Worm (Caenorhabditis elegans) whole organism, L2 larva: Measurements from ENCODE around the gene sod-4.
A peak's percentile ranks its signal among the peaks of the same experiment; 100 is the strongest.

Experiments
- C34F6.9 ChIP-seq: fragments of 150-350 bp; optimal IDR thresholded peaks from 2 replicates; lab custom pipeline; 2014; ENCODE audit warnings: missing biosample characterization, missing genetic modification characterization
- F13H6.1 ChIP-seq: sonication (generic microtip); optimal IDR thresholded peaks from 2 replicates; lab custom pipeline; 2016; ENCODE audit warnings: missing genetic modification characterization, missing compliant biosample characterization
- Y55F3AM.14 ChIP-seq: fragments of 200-800 bp; sonication (Bioruptor generic); optimal IDR thresholded peaks from 2 replicates; lab custom pipeline; 2018; ENCODE audit warnings: mild to moderate bottlenecking, missing genetic modification characterization, missing compliant biosample characterization
- ZK546.5 ChIP-seq: sonication (generic microtip); optimal IDR thresholded peaks from 2 replicates; lab custom pipeline; 2017; ENCODE audit warnings: missing biosample characterization, missing genetic modification characterization
- alr-1 ChIP-seq: fragments of 150-350 bp; optimal IDR thresholded peaks from 2 replicates; lab custom pipeline; 2014; ENCODE audit warnings: missing biosample characterization, missing genetic modification characterization
- aly-2 ChIP-seq: fragments of 150-350 bp; optimal IDR thresholded peaks from 2 replicates; lab custom pipeline; 2014; ENCODE audit warnings: missing biosample characterization, missing genetic modification characterization
- blmp-1 ChIP-seq: sonication (generic microtip); optimal IDR thresholded peaks from 2 replicates; lab custom pipeline; 2017; ENCODE audit warnings: missing genetic modification characterization, mild to moderate bottlenecking, missing compliant biosample characterization, antibody characterized with exemption, moderate library complexity; ENCODE audit not compliant: insufficient read depth
- ceh-16 ChIP-seq: fragments of 150-350 bp; optimal IDR thresholded peaks from 2 replicates; lab custom pipeline; 2014; ENCODE audit warnings: missing biosample characterization, missing genetic modification characterization
- ceh-82 ChIP-seq: fragments of 150-350 bp; optimal IDR thresholded peaks from 2 replicates; lab custom pipeline; 2014; ENCODE audit warnings: missing biosample characterization, missing genetic modification characterization
- crh-2 ChIP-seq: sonication (generic microtip); optimal IDR thresholded peaks from 2 replicates; lab custom pipeline; 2017; ENCODE audit warnings: missing biosample characterization, missing genetic modification characterization
- dmd-4 ChIP-seq: sonication (generic microtip); optimal IDR thresholded peaks from 2 replicates; lab custom pipeline; 2017; ENCODE audit warnings: missing biosample characterization, missing genetic modification characterization
- elt-1 ChIP-seq: fragments of 150-350 bp; optimal IDR thresholded peaks from 2 replicates; lab custom pipeline; 2014; ENCODE audit warnings: missing biosample characterization, missing genetic modification characterization
- elt-3 ChIP-seq: sonication (generic microtip); optimal IDR thresholded peaks from 2 replicates; lab custom pipeline; 2017; ENCODE audit warnings: missing biosample characterization, missing genetic modification characterization
- fos-1 ChIP-seq: fragments of 150-350 bp; optimal IDR thresholded peaks from 2 replicates; lab custom pipeline; 2014; ENCODE audit warnings: missing biosample characterization, missing genetic modification characterization
- gmeb-1 ChIP-seq: fragments of 150-350 bp; optimal IDR thresholded peaks from 2 replicates; lab custom pipeline; 2014; ENCODE audit warnings: missing biosample characterization, missing genetic modification characterization
- lin-11 ChIP-seq: fragments of 150-350 bp; sonication (generic microtip); optimal IDR thresholded peaks from 2 replicates; lab custom pipeline; 2014; ENCODE audit warnings: missing biosample characterization, missing genetic modification characterization, inconsistent platforms, mixed read lengths
- mbf-1 ChIP-seq: sonication (generic microtip); optimal IDR thresholded peaks from 2 replicates; lab custom pipeline; 2017; ENCODE audit warnings: missing biosample characterization, missing genetic modification characterization
- mdl-1 ChIP-seq, 2 experiments: fragments of 150-350 bp in 1 of 2; sonication (generic microtip) in 1 of 2; optimal IDR thresholded peaks; 2 replicates each; lab custom pipeline; 2017; ENCODE audit warnings: missing biosample characterization in 2 of 2, missing genetic modification characterization in 2 of 2
- nhr-10 ChIP-seq: sonication (generic microtip); optimal IDR thresholded peaks from 2 replicates; lab custom pipeline; 2017; ENCODE audit warnings: missing biosample characterization, missing genetic modification characterization
- nhr-11 ChIP-seq: fragments of 150-350 bp; optimal IDR thresholded peaks from 2 replicates; lab custom pipeline; 2014; ENCODE audit warnings: missing biosample characterization, missing genetic modification characterization
- nhr-12 ChIP-seq: fragments of 150-350 bp; optimal IDR thresholded peaks from 2 replicates; lab custom pipeline; 2014; ENCODE audit warnings: missing biosample characterization, missing genetic modification characterization
- nhr-129 ChIP-seq: fragments of 150-350 bp; optimal IDR thresholded peaks from 2 replicates; lab custom pipeline; 2014; ENCODE audit warnings: missing biosample characterization, missing genetic modification characterization
- nhr-21 ChIP-seq: fragments of 150-350 bp; optimal IDR thresholded peaks from 2 replicates; lab custom pipeline; 2014; ENCODE audit warnings: missing biosample characterization, missing genetic modification characterization
- nhr-23 ChIP-seq: fragments of 150-350 bp; optimal IDR thresholded peaks from 2 replicates; lab custom pipeline; 2014; ENCODE audit warnings: missing biosample characterization, missing genetic modification reagents, missing genetic modification characterization
- nhr-237 ChIP-seq: fragments of 150-350 bp; optimal IDR thresholded peaks from 2 replicates; lab custom pipeline; 2014; ENCODE audit warnings: missing biosample characterization, missing genetic modification characterization
- nhr-77 ChIP-seq: fragments of 150-350 bp; optimal IDR thresholded peaks from 2 replicates; lab custom pipeline; 2014; ENCODE audit warnings: missing biosample characterization, missing genetic modification characterization
- peb-1 ChIP-seq: fragments of 150-350 bp; optimal IDR thresholded peaks from 2 replicates; lab custom pipeline; 2014; ENCODE audit warnings: missing biosample characterization, missing genetic modification characterization
- sem-4 ChIP-seq: fragments of 150-350 bp; optimal IDR thresholded peaks from 2 replicates; lab custom pipeline; 2014; ENCODE audit warnings: missing biosample characterization, missing genetic modification reagents, missing genetic modification characterization
- sma-3 ChIP-seq: sonication (generic microtip); optimal IDR thresholded peaks from 2 replicates; lab custom pipeline; 2016; ENCODE audit warnings: missing genetic modification reagents, missing genetic modification characterization, missing compliant biosample characterization
- snpc-4 ChIP-seq: fragments of 150-350 bp; optimal IDR thresholded peaks from 2 replicates; lab custom pipeline; 2014; ENCODE audit warnings: missing biosample characterization, missing genetic modification characterization
- unc-55 ChIP-seq: fragments of 150-350 bp; sonication (generic microtip); optimal IDR thresholded peaks from 3 replicates; lab custom pipeline; 2014; ENCODE audit warnings: missing biosample characterization, missing genetic modification reagents, missing genetic modification characterization
- ztf-1 ChIP-seq: fragments of 200-800 bp; sonication (Bioruptor generic); conservative IDR thresholded peaks from 2 replicates; pipeline ENCODE4 v1.3.6; 2022; ENCODE audit warnings: missing genetic modification characterization, missing compliant biosample characterization
- ztf-11 ChIP-seq: sonication (generic microtip); optimal IDR thresholded peaks from 2 replicates; lab custom pipeline; 2017; ENCODE audit warnings: missing biosample characterization, missing genetic modification characterization

The sod-4 gene

DNA sequence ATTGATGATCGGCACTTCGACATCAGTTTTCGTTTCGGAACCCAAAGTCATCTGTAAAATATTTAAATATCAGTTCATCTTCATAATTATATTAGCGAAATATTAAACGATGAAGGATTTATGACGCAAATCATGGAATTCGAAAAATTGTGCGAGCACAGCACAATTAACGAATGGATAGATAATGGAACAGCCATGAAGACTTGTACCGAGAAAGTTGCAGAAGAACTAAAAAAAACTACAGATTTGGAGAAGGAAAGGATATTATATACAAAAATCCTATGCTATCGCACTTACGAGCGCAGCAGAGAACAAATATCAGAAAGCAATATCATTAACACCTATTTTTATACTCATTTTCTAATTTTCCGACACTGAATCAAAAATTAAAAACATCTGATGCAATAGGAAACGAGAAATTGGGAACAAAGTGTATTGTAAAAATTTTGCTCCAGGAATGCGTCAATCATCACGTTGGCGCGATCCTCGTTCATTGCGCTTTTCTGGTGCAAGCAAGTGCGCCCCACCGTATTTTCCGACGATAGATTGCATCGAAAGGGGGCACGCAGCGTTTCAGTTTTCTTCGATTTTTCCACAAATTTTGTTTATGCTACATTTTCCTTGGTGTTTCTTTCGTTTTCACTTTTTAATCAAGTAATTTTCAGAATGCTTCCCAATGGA lies 21.4 kb upstream of the sod-4 start, which contains the start of the genes clu-1 and prp-40 (continued):
- TF ChIP-seq F13H6.1 (peak; percentile 91), mbf-1 (tag; lab: Kevin White, UChicago) (no peak), sem-4 (peak; percentile 67), unc-55 (GFP tag; lab: Kevin White, UChicago) (peak; percentile 94), sma-3 (GFP tag; lab: Kevin White, UChicago) (peak; percentile 89)

DNA sequence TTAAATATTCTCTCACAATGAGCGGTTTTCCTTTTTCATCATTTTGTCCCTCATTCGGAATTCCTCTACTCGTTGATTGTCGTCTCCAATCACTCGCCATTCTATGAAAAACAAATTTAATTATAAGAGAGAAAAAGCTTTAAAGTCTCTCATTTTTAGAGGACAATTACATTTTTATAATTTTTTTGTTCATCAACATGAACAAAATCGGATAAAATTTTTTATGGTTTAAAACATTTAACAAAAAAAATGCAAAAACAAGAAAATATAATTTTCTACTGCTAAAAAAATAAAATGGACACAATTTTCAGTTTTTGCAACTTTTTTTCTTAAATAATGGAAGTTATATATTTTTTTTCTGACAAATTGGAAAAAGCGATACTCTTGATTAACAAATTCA lies 16.0 kb upstream of the sod-4 start, which contains the start of gene F55H2.7:
Gene F55H2.7 (minus strand): TSS at position 101 of the 400 bp plus-strand sequence.
- no peak for TF ChIP-seq nhr-11 (tag; lab: Kevin White, UChicago)

DNA sequence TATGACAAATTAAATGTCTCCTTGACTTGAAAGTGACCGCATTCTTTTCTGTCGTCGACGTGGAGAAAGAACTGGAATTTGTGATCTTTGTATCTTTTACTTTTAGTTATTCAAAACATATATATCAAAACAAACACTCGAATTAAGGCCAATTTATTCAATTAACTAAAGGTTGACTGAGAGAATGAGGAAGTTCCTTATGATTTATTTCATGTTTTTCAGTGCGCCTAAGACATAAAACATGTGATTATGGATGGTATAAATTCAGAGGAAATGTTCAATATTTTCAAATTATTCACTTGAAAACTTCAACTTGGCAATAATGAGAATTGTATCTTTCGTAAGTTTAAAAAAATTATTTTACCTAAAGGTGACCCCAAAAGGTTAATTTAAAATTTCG lies 13.4 kb upstream of the sod-4 start, which contains the start of gene F55H2.8:
Gene F55H2.8 (plus strand): TSS at position 301 of the 400 bp plus-strand sequence.
- no peak for TF ChIP-seq aly-2 (tag; lab: Kevin White, UChicago)
- no peak for TF ChIP-seq ceh-82 (tag; lab: Kevin White, UChicago)
- no peak for TF ChIP-seq ztf-1 (GFP tag; lab: Robert Waterston, UW)
- no peak for TF ChIP-seq nhr-77
- TF ChIP-seq gmeb-1 (tag; lab: Kevin White, UChicago): no peak
- no peak for TF ChIP-seq elt-1 (tag; lab: Kevin White, UChicago)
- no peak for TF ChIP-seq fos-1
- TF ChIP-seq nhr-129 (tag; lab: Kevin White, UChicago): no peak
- no peak for TF ChIP-seq ZK546.5
- TF ChIP-seq snpc-4: no peak
- no peak for TF ChIP-seq C34F6.9 (tag; lab: Kevin White, UChicago)

DNA sequence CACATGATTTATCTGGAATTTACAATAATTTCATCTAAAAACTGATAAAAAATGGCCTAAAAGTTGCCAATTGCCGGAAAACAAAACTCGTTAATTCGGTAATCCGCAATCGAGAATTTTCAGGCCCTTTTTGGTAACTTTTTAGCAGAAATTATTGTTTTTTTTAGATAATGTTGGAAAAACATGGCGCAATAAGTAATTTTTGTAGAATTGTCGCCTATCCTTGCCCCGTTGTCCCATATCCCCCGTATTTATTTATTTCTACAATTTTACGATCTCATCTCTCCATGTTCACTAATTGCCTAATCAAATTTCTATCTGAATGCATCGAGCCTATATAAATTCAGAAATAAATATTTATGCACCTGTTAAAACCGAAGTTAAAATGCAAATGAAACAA lies 12.8 kb upstream of the sod-4 start:
- TF ChIP-seq peb-1 (no peak), lin-11 (no peak), dmd-4 (tag; lab: Kevin White, UChicago) (no peak), nhr-11 (tag; lab: Kevin White, UChicago) (no peak), nhr-77 (no peak), ztf-11 (tag; lab: Kevin White, UChicago) (no peak), nhr-21 (tag; lab: Kevin White, UChicago) (no peak), ZK546.5 (no peak)

DNA sequence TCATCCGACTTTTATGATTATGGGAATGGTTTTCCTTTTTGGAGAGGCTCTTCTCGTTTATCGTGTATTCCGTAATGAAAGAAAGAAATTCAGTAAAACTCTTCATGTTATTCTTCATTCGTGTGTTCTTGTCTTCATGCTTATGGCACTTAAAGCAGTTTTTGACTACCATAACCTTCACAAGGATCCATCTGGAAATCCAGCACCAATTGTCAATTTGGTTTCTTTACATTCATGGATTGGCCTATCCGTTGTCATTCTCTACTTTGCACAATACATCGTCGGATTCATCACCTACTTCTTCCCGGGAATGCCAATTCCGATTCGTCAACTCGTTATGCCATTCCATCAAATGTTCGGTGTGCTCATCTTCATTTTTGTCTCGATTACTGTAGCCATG lies 11.5 kb upstream of the sod-4 start:
- no peak for TF ChIP-seq aly-2 (tag; lab: Kevin White, UChicago)
- no peak for TF ChIP-seq alr-1 (tag; lab: Kevin White, UChicago)
- TF ChIP-seq sem-4: no peak
- no peak for TF ChIP-seq crh-2
- TF ChIP-seq nhr-10 (tag; lab: Kevin White, UChicago): no peak
- no peak for TF ChIP-seq mdl-1 (tag; optimal IDR thresholded peaks at IDR 0.05; lab: Kevin White, UChicago)
- TF ChIP-seq mbf-1 (tag; lab: Kevin White, UChicago): no peak
- no peak for TF ChIP-seq elt-3 (tag; lab: Kevin White, UChicago)
- no peak for TF ChIP-seq nhr-23
- no peak for TF ChIP-seq ceh-16 (tag; lab: Kevin White, UChicago)
- TF ChIP-seq nhr-11 (tag; lab: Kevin White, UChicago): no peak
- TF ChIP-seq dmd-4 (tag; lab: Kevin White, UChicago): no peak
- no peak for TF ChIP-seq Y55F3AM.14 (GFP tag; lab: Kevin White, UChicago)
- no peak for TF ChIP-seq nhr-12
- TF ChIP-seq sma-3 (GFP tag; lab: Kevin White, UChicago): no peak
- no peak for TF ChIP-seq gmeb-1 (tag; lab: Kevin White, UChicago)

DNA sequence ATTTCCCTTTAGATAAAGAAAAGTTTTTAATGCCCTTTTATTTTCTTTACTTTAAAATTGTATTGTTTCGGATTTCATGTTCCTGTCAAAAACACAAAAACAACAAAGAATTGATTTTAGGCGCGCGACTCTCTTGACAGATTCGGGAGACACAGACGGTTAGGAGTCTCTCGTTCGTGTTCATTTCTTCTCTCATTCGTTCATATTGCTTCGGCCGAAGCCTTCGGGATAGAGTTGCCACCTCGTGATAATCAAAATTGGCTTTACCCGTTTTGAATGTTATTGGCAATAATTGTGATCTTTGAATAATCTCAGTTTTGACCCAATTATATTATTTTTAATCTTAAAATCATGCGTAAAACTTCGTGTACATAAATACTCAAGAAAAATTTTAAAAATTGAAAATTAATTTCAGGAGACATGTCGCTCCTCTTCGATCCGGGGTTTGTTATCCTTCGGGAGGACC lies 10.9 kb upstream of the sod-4 start, which contains the start of gene F55H2.5:
Gene F55H2.5 (plus strand): TSS at position 416 of the 466 bp plus-strand sequence.
- TF ChIP-seq fos-1 (no peak), C34F6.9 (tag; lab: Kevin White, UChicago) (peak; percentile 53), unc-55 (GFP tag; lab: Kevin White, UChicago) (peak; percentile 30), blmp-1 (no peak), nhr-237 (no peak)
